Worm (Caenorhabditis elegans): Measurements from ENCODE around the gene F13E9.16.

F13E9.16 gene

DNA sequence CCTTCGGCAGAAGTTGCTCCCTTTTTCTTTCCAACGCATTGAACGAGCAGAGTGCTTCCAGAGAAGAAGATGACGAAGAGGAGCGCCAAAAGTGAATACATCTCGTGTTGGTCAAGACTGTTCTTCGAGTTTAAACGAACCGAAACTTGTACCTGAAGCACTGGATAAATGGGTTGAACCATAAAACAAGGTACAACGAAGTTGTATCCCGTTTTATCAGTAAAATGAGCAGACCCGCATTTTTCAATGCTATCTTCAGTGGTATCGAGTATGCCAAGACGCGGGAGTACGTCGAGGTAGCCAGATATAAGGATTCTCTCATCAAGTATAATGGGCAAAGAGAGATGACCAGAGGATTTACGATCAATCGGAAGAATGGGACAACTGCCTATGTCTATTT is at the start of gene F13E9.16:
TSS of gene F13E9.16 (minus strand) at position 101 of the 400 bp plus-strand sequence.
- TF ChIP-seq ceh-31 (tag; optimal IDR thresholded peaks at IDR 0.05) = no peak
- TF ChIP-seq unc-86 (tag; optimal IDR thresholded peaks at IDR 0.05) = no peak
- TF ChIP-seq elt-2 (tag; optimal IDR thresholded peaks at IDR 0.05) = no peak
- TF ChIP-seq tbx-7 (tag; optimal IDR thresholded peaks at IDR 0.05) = no peak
- TF ChIP-seq ceh-19 (GFP tag; optimal IDR thresholded peaks at IDR 0.05) = no peak
- TF ChIP-seq elt-4 (tag; optimal IDR thresholded peaks at IDR 0.05) = no peak
- TF ChIP-seq lin-11 (tag; optimal IDR thresholded peaks at IDR 0.05) = no peak
- no peak for TF ChIP-seq hlh-15 (tag; optimal IDR thresholded peaks at IDR 0.05)
- no peak for TF ChIP-seq pqm-1 (tag; optimal IDR thresholded peaks at IDR 0.05)
- no peak for TF ChIP-seq C08G9.2 (tag; optimal IDR thresholded peaks at IDR 0.05)
- no peak for TF ChIP-seq pha-4 (tag; optimal IDR thresholded peaks at IDR 0.05)
- no peak for TF ChIP-seq ceh-24 (tag; optimal IDR thresholded peaks at IDR 0.05)
- no peak for TF ChIP-seq pha-2 (tag; optimal IDR thresholded peaks at IDR 0.05)
- no peak for TF ChIP-seq npax-4 (tag; optimal IDR thresholded peaks at IDR 0.05)
- no peak for TF ChIP-seq ceh-18 (tag; optimal IDR thresholded peaks at IDR 0.05)
- no peak for TF ChIP-seq ttx-3 (tag; optimal IDR thresholded peaks at IDR 0.05)
- TF ChIP-seq sdc-2 (tag; optimal IDR thresholded peaks at IDR 0.05) = no peak

DNA sequence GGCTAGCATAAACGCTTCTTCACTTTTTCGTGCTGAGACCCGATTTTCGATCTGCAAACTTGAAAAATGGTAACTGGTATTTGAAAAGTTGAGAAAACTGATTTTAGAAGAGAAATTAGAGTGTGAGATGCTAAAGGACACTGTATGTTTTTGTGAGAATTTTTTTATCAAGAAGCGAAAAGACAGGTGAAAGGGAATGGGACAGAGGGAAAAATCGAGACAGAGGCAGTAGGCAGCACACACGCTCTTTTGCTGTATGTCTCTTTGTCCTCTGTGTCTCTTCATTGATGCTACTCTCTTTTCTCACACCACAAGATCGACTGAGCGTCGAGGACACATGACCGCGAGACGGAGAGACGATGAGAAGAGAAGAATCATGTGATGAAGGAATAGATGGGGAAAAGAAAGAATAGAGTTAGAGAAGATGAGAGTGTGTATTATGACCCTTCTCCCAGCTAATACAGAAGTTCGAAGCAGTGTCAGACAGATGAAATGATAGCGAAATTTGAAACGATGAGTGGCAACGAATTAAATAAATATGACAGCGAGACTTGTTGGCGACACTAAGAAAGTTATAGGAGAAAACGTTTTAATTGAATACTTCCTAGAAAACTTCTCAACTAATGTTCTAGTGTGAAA is 48.8 kb upstream of the F13E9.16 start, which contains the start of gene lgg-2:
TSS of gene lgg-2 (minus strand) at position 51 of the 639 bp plus-strand sequence.
- TF ChIP-seq ref-2 (tag; optimal IDR thresholded peaks at IDR 0.05) = peak; percentile 61
- peak; percentile 34 for TF ChIP-seq C08G9.2 (tag; optimal IDR thresholded peaks at IDR 0.05)
- peak; percentile 7 for TF ChIP-seq ceh-14 (tag; optimal IDR thresholded peaks at IDR 0.05)
- peak; percentile 26 for TF ChIP-seq F13H6.1 (tag; optimal IDR thresholded peaks at IDR 0.05)
- TF ChIP-seq tbx-2 (tag; optimal IDR thresholded peaks at IDR 0.05) = peak; percentile 84
- no peak for TF ChIP-seq sdc-2 (tag; optimal IDR thresholded peaks at IDR 0.05)
- peak; percentile 29 for TF ChIP-seq ets-4 (tag; optimal IDR thresholded peaks at IDR 0.05)
- peak; percentile 100 for TF ChIP-seq hlh-30 (tag; optimal IDR thresholded peaks at IDR 0.05; ENCODE audit: insufficient read depth)
- peak; percentile 73 for TF ChIP-seq ceh-31 (tag; optimal IDR thresholded peaks at IDR 0.05)
- no peak for TF ChIP-seq pat-9 (tag; optimal IDR thresholded peaks at IDR 0.05)
- no peak for TF ChIP-seq ceh-45 (GFP tag; IDR thresholded peaks at IDR 0.05)
- TF ChIP-seq nfya-1 (tag; optimal IDR thresholded peaks at IDR 0.05) = peak; percentile 88
- TF ChIP-seq fax-1 (tag; optimal IDR thresholded peaks at IDR 0.05) = peak; percentile 45
- TF ChIP-seq ceh-18 (tag; optimal IDR thresholded peaks at IDR 0.05) = peak; percentile 90
- peak; percentile 46 for TF ChIP-seq dmd-4 (tag; optimal IDR thresholded peaks at IDR 0.05; ENCODE audit: borderline replicate concordance)
- peak; percentile 29 for TF ChIP-seq pax-1 (tag; optimal IDR thresholded peaks at IDR 0.05)
- peak; percentile 69 for TF ChIP-seq unc-55 (GFP tag; optimal IDR thresholded peaks at IDR 0.05)
- TF ChIP-seq elt-2 (tag; optimal IDR thresholded peaks at IDR 0.05) = peak; percentile 37
- peak; percentile 93 for TF ChIP-seq pros-1 (tag; optimal IDR thresholded peaks at IDR 0.05)
- no peak for TF ChIP-seq ceh-2 (tag; optimal IDR thresholded peaks at IDR 0.05)
- no peak for TF ChIP-seq ahr-1 (tag; optimal IDR thresholded peaks at IDR 0.05)
- peak; percentile 61 for TF ChIP-seq unc-42 (tag; optimal IDR thresholded peaks at IDR 0.05)
- peak; percentile 85 for TF ChIP-seq ceh-34 (tag; optimal IDR thresholded peaks at IDR 0.05)
- TF ChIP-seq rnt-1 (tag; optimal IDR thresholded peaks at IDR 0.05) = peak; percentile 75

DNA sequence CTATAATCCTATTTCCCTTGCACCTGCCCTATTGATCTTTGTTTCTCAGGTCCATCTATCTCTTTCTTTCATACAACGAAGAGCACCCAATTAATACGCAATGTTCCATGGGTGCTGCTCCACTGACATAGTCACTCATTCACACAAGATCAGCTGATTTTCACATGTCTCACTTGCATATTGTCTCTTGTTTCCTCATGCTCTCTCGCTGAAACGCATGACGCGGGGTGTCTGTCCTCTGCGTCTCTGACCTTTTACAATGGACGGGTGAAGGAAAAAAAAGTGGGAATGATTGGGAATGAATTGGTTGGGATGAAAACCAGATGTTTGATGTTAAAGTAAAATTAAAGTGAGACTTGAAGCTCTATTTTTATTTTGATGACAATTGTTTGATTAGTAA is 48.2 kb upstream of the F13E9.16 start:
- peak; percentile 50 for TF ChIP-seq nfya-1 (tag; optimal IDR thresholded peaks at IDR 0.05)
- no peak for TF ChIP-seq ets-4 (tag; optimal IDR thresholded peaks at IDR 0.05)
- TF ChIP-seq unc-55 (GFP tag; optimal IDR thresholded peaks at IDR 0.05) = peak; percentile 94
- peak; percentile 43 for TF ChIP-seq pros-1 (tag; optimal IDR thresholded peaks at IDR 0.05)
- TF ChIP-seq fkh-6 (tag; optimal IDR thresholded peaks at IDR 0.05) = no peak
- peak; percentile 21 for TF ChIP-seq unc-42 (tag; optimal IDR thresholded peaks at IDR 0.05)
- no peak for TF ChIP-seq npax-4 (tag; optimal IDR thresholded peaks at IDR 0.05)
- TF ChIP-seq hlh-8 (tag; optimal IDR thresholded peaks at IDR 0.05) = peak; percentile 28
- no peak for TF ChIP-seq zip-5 (tag; optimal IDR thresholded peaks at IDR 0.05)
- TF ChIP-seq tbx-2 (tag; optimal IDR thresholded peaks at IDR 0.05) = peak; percentile 26
- peak; percentile 37 for TF ChIP-seq ref-2 (tag; optimal IDR thresholded peaks at IDR 0.05)
- peak; percentile 75 for TF ChIP-seq ceh-18 (tag; optimal IDR thresholded peaks at IDR 0.05)
- no peak for TF ChIP-seq madf-2 (tag; optimal IDR thresholded peaks at IDR 0.05)
- peak; percentile 37 for TF ChIP-seq ceh-34 (tag; optimal IDR thresholded peaks at IDR 0.05)
- no peak for TF ChIP-seq ceh-45 (GFP tag; IDR thresholded peaks at IDR 0.05)
- TF ChIP-seq ceh-48 (tag; optimal IDR thresholded peaks at IDR 0.05) = peak; percentile 6
- no peak for TF ChIP-seq ceh-19 (GFP tag; optimal IDR thresholded peaks at IDR 0.05)
- TF ChIP-seq sox-4 (tag; optimal IDR thresholded peaks at IDR 0.05) = no peak
- no peak for TF ChIP-seq ceh-9 (tag; optimal IDR thresholded peaks at IDR 0.05)
- TF ChIP-seq ceh-14 (tag; optimal IDR thresholded peaks at IDR 0.05) = peak; percentile 8
- peak; percentile 98 for TF ChIP-seq hlh-30 (tag; optimal IDR thresholded peaks at IDR 0.05; ENCODE audit: insufficient read depth)
- peak; percentile 33 for TF ChIP-seq fax-1 (tag; optimal IDR thresholded peaks at IDR 0.05)
- TF ChIP-seq ceh-31 (tag; optimal IDR thresholded peaks at IDR 0.05) = peak; percentile 47

Data from whole organism, late embryonic.